Worm (Caenorhabditis elegans): ENCODE results near the gene sri-7.

sri-7 gene

ce11 chrV:15354648-15355047, 45.5 kb upstream of the sri-7 start, which contains the start of gene C29F3.7:
Gene C29F3.7, plus strand, starts transcription at chrV:15354901.
- TF ChIP-seq hlh-30 (tag; optimal IDR thresholded peaks at IDR 0.05; ENCODE audit: insufficient read depth) (no peak), T26A8.4 (GFP tag; IDR thresholded peaks at IDR 0.05) (no peak), ctbp-1 (GFP tag; IDR thresholded peaks at IDR 0.05) (no peak), php-3 (GFP tag; IDR thresholded peaks at IDR 0.05) (no peak; the same call in 1 of the 2 replicates), aha-1 (tag) (no peak), T20F7.1 (GFP tag; optimal IDR thresholded peaks at IDR 0.05) (peak; percentile 68), arid-1 (GFP tag; conservative IDR thresholded peaks at IDR 0.05) (no peak), Y5F2A.4 (GFP tag; optimal IDR thresholded peaks at IDR 0.05) (no peak), ztf-7 (tag; optimal IDR thresholded peaks at IDR 0.05) (peak; percentile 77), egl-27 (tag; optimal IDR thresholded peaks at IDR 0.05) (no peak), hlh-11 (tag; optimal IDR thresholded peaks at IDR 0.05) (peak; percentile 85), dmd-8 (GFP tag; IDR thresholded peaks at IDR 0.05) (no peak), saeg-2 (GFP tag; IDR thresholded peaks at IDR 0.05) (no peak), R02D3.7 (tag; optimal IDR thresholded peaks at IDR 0.05) (no peak), dve-1 (tag; optimal IDR thresholded peaks at IDR 0.05; ENCODE audit: insufficient read depth) (peak; percentile 95), lin-13 (GFP tag; optimal IDR thresholded peaks at IDR 0.05) (no peak), pqm-1 (tag; optimal IDR thresholded peaks at IDR 0.05) (peak; percentile 72), ztf-11 (tag; optimal IDR thresholded peaks at IDR 0.05) (no peak), nhr-42 (GFP tag; IDR thresholded peaks at IDR 0.05) (no peak), mdl-1 (tag; optimal IDR thresholded peaks at IDR 0.05) (peak in 1 of 2 experiments; percentile 77), unc-62 (GFP tag; optimal IDR thresholded peaks at IDR 0.05 in 1 of 2) (peak in 1 of 2 experiments; percentile 35), unc-62 (tag; optimal IDR thresholded peaks at IDR 0.05) (no peak), spr-3 (GFP tag; optimal IDR thresholded peaks at IDR 0.05) (no peak), pha-4 (GFP tag; IDR thresholded peaks at IDR 0.05) (no peak), pha-4 (tag; optimal IDR thresholded peaks at IDR 0.05) (no peak), ZK337.2 (GFP tag; IDR thresholded peaks at IDR 0.05) (no peak), Y48G9A.11 (GFP tag; IDR thresholded peaks at IDR 0.05) (no peak), nhr-10 (tag; optimal IDR thresholded peaks at IDR 0.05) (no peak), nhr-48 (tag; optimal IDR thresholded peaks at IDR 0.05) (peak; percentile 91), nhr-77 (tag; optimal IDR thresholded peaks at IDR 0.05) (peak; percentile 86), dpl-1 (GFP tag; optimal IDR thresholded peaks at IDR 0.05) (no peak), nhr-28 (tag; optimal IDR thresholded peaks at IDR 0.05) (peak; percentile 98), daf-16 (GFP tag; optimal IDR thresholded peaks at IDR 0.05) (no peak), daf-16 (tag; optimal IDR thresholded peaks at IDR 0.05) (peak; percentile 96), mep-1 (tag; optimal IDR thresholded peaks at IDR 0.05) (no peak), gei-8 (GFP tag; optimal IDR thresholded peaks at IDR 0.05) (no peak), jun-1 (tag; optimal IDR thresholded peaks at IDR 0.05) (no peak), ceh-82 (tag; optimal IDR thresholded peaks at IDR 0.05) (no peak), fos-1 (tag; optimal IDR thresholded peaks at IDR 0.05) (no peak), egl-43 (GFP tag; IDR thresholded peaks at IDR 0.05) (no peak), nhr-11 (tag; optimal IDR thresholded peaks at IDR 0.05) (no peak), ZK546.5 (tag; optimal IDR thresholded peaks at IDR 0.05) (no peak), nhr-6 (tag; optimal IDR thresholded peaks at IDR 0.05) (peak; percentile 90), zfp-3 (GFP tag; conservative IDR thresholded peaks at IDR 0.05) (no peak), ceh-62 (tag; optimal IDR thresholded peaks at IDR 0.05) (no peak), madf-9 (GFP tag; conservative IDR thresholded peaks at IDR 0.05) (no peak), nhr-25 (tag; optimal IDR thresholded peaks at IDR 0.05; ENCODE audit: borderline replicate concordance, insufficient read depth) (no peak), ceh-28 (tag; optimal IDR thresholded peaks at IDR 0.05) (no peak), zfp-2 (tag; optimal IDR thresholded peaks at IDR 0.05) (no peak), dmd-6 (GFP tag; IDR thresholded peaks at IDR 0.05) (peak; percentile 99), nhr-41 (GFP tag; IDR thresholded peaks at IDR 0.05) (no peak), lin-1 (GFP tag; IDR thresholded peaks at IDR 0.05) (no peak; the same call in 1 of the 2 replicates), hif-1 (tag; optimal IDR thresholded peaks at IDR 0.05) (peak in 1 of 2 experiments; percentile 58)
